Worm (Caenorhabditis elegans) whole organism, late embryonic: ENCODE results near the gene srj-18.

Source experiments
- ama-1 ChIP-seq: fragments of 150-350 bp; optimal IDR thresholded peaks from 2 replicates; lab custom pipeline; 2014
- ceh-22 ChIP-seq: sonication (generic microtip); optimal IDR thresholded peaks from 2 replicates; lab custom pipeline; 2017; ENCODE audit warnings: missing biosample characterization, missing genetic modification characterization
- ceh-30 ChIP-seq: fragments of 150-350 bp; optimal IDR thresholded peaks from 2 replicates; lab custom pipeline; 2014; ENCODE audit warnings: missing biosample characterization, missing genetic modification characterization
- ceh-48 ChIP-seq: sonication (generic microtip); optimal IDR thresholded peaks from 2 replicates; lab custom pipeline; 2016; ENCODE audit warnings: missing genetic modification characterization, inconsistent platforms, missing compliant biosample characterization
- ceh-9 ChIP-seq: sonication (generic microtip); optimal IDR thresholded peaks from 2 replicates; lab custom pipeline; 2016; ENCODE audit warnings: mild to moderate bottlenecking, missing genetic modification characterization, inconsistent platforms, missing compliant biosample characterization
- ets-4 ChIP-seq: sonication (generic microtip); optimal IDR thresholded peaks from 2 replicates; lab custom pipeline; 2016; ENCODE audit warnings: missing genetic modification characterization, missing compliant biosample characterization
- fkh-10 ChIP-seq: fragments of 150-350 bp; optimal IDR thresholded peaks from 2 replicates; lab custom pipeline; 2014; ENCODE audit warnings: missing biosample characterization, missing genetic modification reagents, missing genetic modification characterization
- nfya-1 ChIP-seq: sonication (generic microtip); optimal IDR thresholded peaks from 2 replicates; lab custom pipeline; 2017; ENCODE audit warnings: missing genetic modification characterization, mild to moderate bottlenecking, missing compliant biosample characterization, antibody characterized with exemption, moderate library complexity
- npax-4 ChIP-seq: sonication (generic microtip); optimal IDR thresholded peaks from 2 replicates; lab custom pipeline; 2016; ENCODE audit warnings: missing genetic modification characterization, missing compliant biosample characterization
- pha-4 ChIP-seq: fragments of 150-350 bp; optimal IDR thresholded peaks from 2 replicates; lab custom pipeline; 2018; ENCODE audit warnings: missing biosample characterization, missing genetic modification reagents, missing genetic modification characterization
- rnt-1 ChIP-seq: sonication (generic microtip); optimal IDR thresholded peaks from 2 replicates; lab custom pipeline; 2016; ENCODE audit warnings: missing genetic modification characterization, missing compliant biosample characterization
- sdc-2 ChIP-seq: sonication (generic microtip); optimal IDR thresholded peaks from 2 replicates; lab custom pipeline; 2016; ENCODE audit warnings: missing genotype, missing genetic modification characterization, missing compliant biosample characterization

DNA sequence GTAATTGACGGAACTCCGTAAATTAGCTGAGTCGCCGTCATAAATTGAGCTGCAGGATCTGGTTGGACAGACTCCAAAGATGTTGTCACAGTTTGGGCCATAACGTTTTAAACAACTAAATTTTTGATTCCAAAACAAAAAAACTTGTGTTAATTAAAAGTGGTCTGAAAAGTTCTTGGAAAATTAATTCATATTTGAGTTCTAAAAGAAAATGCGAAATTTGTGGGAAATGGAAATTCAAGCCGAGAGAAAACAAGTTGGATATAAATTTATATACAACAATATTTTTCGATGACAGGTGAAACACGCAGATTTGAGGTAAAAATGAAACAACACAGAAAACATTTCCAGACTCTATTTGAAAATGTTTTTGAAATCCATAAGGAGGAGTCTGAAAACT lies 48.9 kb upstream of the srj-18 start, which contains the start of gene srg-59:
- TF ChIP-seq rnt-1 (tag; lab: Kevin White, UChicago) (no peak), nfya-1 (tag; lab: Kevin White, UChicago) (no peak), ama-1 (lab: Kevin White, UChicago) (no peak), ceh-22 (tag; lab: Kevin White, UChicago) (no peak), pha-4 (no peak), fkh-10 (GFP tag; lab: Kevin White, UChicago) (no peak), ceh-30 (tag; lab: Kevin White, UChicago) (no peak), ets-4 (tag; lab: Kevin White, UChicago) (no peak), ceh-9 (tag; lab: Kevin White, UChicago) (no peak), sdc-2 (no peak), ceh-48 (no peak), npax-4 (tag; lab: Kevin White, UChicago) (no peak)
